Worm (Caenorhabditis elegans): ENCODE measurements around the gene Y73F8A.32.
A peak's percentile ranks its signal among the peaks of the same experiment; 100 is the strongest.

Gene Y73F8A.32

DNA sequence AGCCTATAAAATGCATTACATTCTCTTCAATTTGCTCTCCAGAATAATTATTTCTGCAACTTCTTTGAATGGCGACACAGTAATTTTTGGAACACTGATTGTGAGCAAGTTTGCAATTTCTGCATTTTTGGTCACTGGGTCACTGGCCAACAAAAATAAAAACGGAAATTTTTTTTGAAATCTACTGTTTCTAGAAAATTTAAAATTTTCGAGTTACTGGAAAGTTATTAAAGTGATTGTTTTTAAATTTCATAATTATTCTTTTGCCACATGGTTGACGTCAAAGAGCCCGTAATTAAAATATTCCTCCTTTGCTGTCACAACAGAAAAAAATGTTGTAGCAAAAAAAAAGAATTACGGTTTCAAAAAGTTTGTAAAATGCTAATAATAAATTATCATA, 2.5 kb upstream of the Y73F8A.32 start:
- no peak for TF ChIP-seq xbp-1 (tag; optimal IDR thresholded peaks at IDR 0.05)
- no peak for TF ChIP-seq nhr-28 (tag; optimal IDR thresholded peaks at IDR 0.05)
- TF ChIP-seq snpc-4 (tag; optimal IDR thresholded peaks at IDR 0.05), result no peak
- no peak for TF ChIP-seq aly-2 (tag; optimal IDR thresholded peaks at IDR 0.05)
- no peak for TF ChIP-seq mdl-1 (tag; optimal IDR thresholded peaks at IDR 0.05)
- TF ChIP-seq unc-98 (GFP tag; IDR thresholded peaks at IDR 0.05), result no peak
- TF ChIP-seq unc-30 (tag; optimal IDR thresholded peaks at IDR 0.05), result no peak
- TF ChIP-seq sptf-1 (tag; optimal IDR thresholded peaks at IDR 0.05), result no peak
- no peak for TF ChIP-seq unc-130 (tag; optimal IDR thresholded peaks at IDR 0.05)
- TF ChIP-seq pag-3 (tag; optimal IDR thresholded peaks at IDR 0.05; ENCODE audit: borderline replicate concordance, insufficient read depth), result no peak
- no peak for TF ChIP-seq elt-2 (tag; optimal IDR thresholded peaks at IDR 0.05)
- no peak for TF ChIP-seq ztf-4 (tag; optimal IDR thresholded peaks at IDR 0.05)
- no peak for TF ChIP-seq zag-1 (tag; optimal IDR thresholded peaks at IDR 0.05)
- no peak for TF ChIP-seq nhr-85 (tag)
- TF ChIP-seq nhr-19 (GFP tag; conservative IDR thresholded peaks at IDR 0.05), result no peak
- TF ChIP-seq hpl-2 (GFP tag; optimal IDR thresholded peaks at IDR 0.05), result no peak
- no peak for TF ChIP-seq nhr-84 (tag; optimal IDR thresholded peaks at IDR 0.05)
- no peak for TF ChIP-seq efl-3 (GFP tag; optimal IDR thresholded peaks at IDR 0.05)
- TF ChIP-seq lin-13 (GFP tag; optimal IDR thresholded peaks at IDR 0.05), result no peak
- no peak for TF ChIP-seq ceh-82 (tag; optimal IDR thresholded peaks at IDR 0.05)

ce11 chrIV:15497263-15497662, 24.0 kb downstream of the Y73F8A.32 start, which contains the start of gene acr-24:
Gene acr-24 (plus strand): TSS chrIV:15497563.
- TF ChIP-seq lin-13 (GFP tag; optimal IDR thresholded peaks at IDR 0.05) (no peak), mab-9 (GFP tag; IDR thresholded peaks at IDR 0.05) (no peak), nhr-85 (tag) (no peak), aly-2 (tag; optimal IDR thresholded peaks at IDR 0.05) (no peak), nhr-12 (tag; optimal IDR thresholded peaks at IDR 0.05) (no peak), C16A3.4 (tag; optimal IDR thresholded peaks at IDR 0.05) (no peak), C34B4.2 (tag; optimal IDR thresholded peaks at IDR 0.05) (no peak), jun-1 (tag; optimal IDR thresholded peaks at IDR 0.05) (no peak), lin-15B (tag; optimal IDR thresholded peaks at IDR 0.05) (no peak), fkh-8 (tag; optimal IDR thresholded peaks at IDR 0.05) (no peak), pax-3 (tag; optimal IDR thresholded peaks at IDR 0.05) (no peak), fkh-4 (tag; optimal IDR thresholded peaks at IDR 0.05; ENCODE audit: borderline replicate concordance) (no peak), ama-1 (optimal IDR thresholded peaks at IDR 0.05) (no peak), mep-1 (tag; optimal IDR thresholded peaks at IDR 0.05) (no peak), nhr-84 (tag; optimal IDR thresholded peaks at IDR 0.05) (no peak)

ce11 chrIV:15476369-15476768, 44.9 kb downstream of the Y73F8A.32 start:
- TF ChIP-seq snpc-4 (tag; optimal IDR thresholded peaks at IDR 0.05) (no peak), nhr-77 (tag; optimal IDR thresholded peaks at IDR 0.05) (peak; percentile 23), mef-2 (tag; optimal IDR thresholded peaks at IDR 0.05) (no peak), nhr-47 (tag; optimal IDR thresholded peaks at IDR 0.05) (peak; percentile 52), mab-9 (GFP tag; IDR thresholded peaks at IDR 0.05) (no peak), swsn-7 (tag; optimal IDR thresholded peaks at IDR 0.05) (peak; percentile 23), grh-1 (GFP tag; IDR thresholded peaks at IDR 0.05) (0 out of 2 replicates have a peak, but pooled peaks have one; percentile 12), mep-1 (tag; optimal IDR thresholded peaks at IDR 0.05) (peak; percentile 28), pqm-1 (tag; optimal IDR thresholded peaks at IDR 0.05) (no peak), zip-4 (GFP tag; optimal IDR thresholded peaks at IDR 0.05) (no peak), nhr-85 (tag) (peak; percentile 56), egl-27 (tag; optimal IDR thresholded peaks at IDR 0.05) (no peak), unc-86 (tag; optimal IDR thresholded peaks at IDR 0.05) (no peak), efl-1 (optimal IDR thresholded peaks at IDR 0.05) (peak; percentile 21 to 26), efl-1 (GFP tag; optimal IDR thresholded peaks at IDR 0.05 in 1 of 2) (peak in 1 of 2 experiments; percentile 95), nhr-90 (tag; optimal IDR thresholded peaks at IDR 0.05; ENCODE audit: poor library complexity) (peak; percentile 60), C16A3.4 (tag; optimal IDR thresholded peaks at IDR 0.05) (no peak), nhr-19 (GFP tag; conservative IDR thresholded peaks at IDR 0.05) (peak; percentile 48; the same call in 1 of the 2 replicates)
